Fruit fly (Drosophila melanogaster): ENCODE results near the gene CG42324.

CG42324 gene

dm6 chr3L:3455555-3455939 lies 16.7 kb upstream of the CG42324 start:
- TF ChIP-seq CG1621 (tag; optimal IDR thresholded peaks at IDR 0.05) (no peak), eg (GFP tag; IDR thresholded peaks at IDR 0.05) (no peak), CG6276 (GFP tag; optimal IDR thresholded peaks at IDR 0.05) (no peak), fkh (GFP tag; optimal IDR thresholded peaks at IDR 0.05) (no peak), Blimp-1 (GFP tag; optimal IDR thresholded peaks at IDR 0.05) (no peak), CG8319 (GFP tag; optimal IDR thresholded peaks at IDR 0.05) (no peak), CG11762 (GFP tag; optimal IDR thresholded peaks at IDR 0.05; ENCODE audit: insufficient read depth) (no peak)

- TF ChIP-seq Eip75B (GFP tag; optimal IDR thresholded peaks at IDR 0.05), result no peak
- no peak for TF ChIP-seq net (GFP tag; optimal IDR thresholded peaks at IDR 0.05)
- TF ChIP-seq pdm3 (GFP tag; optimal IDR thresholded peaks at IDR 0.05), result no peak
- TF ChIP-seq CG8119 (GFP tag; IDR thresholded peaks at IDR 0.05), result no peak
- TF ChIP-seq CG9139 (GFP tag; optimal IDR thresholded peaks at IDR 0.05), result no peak
- TF ChIP-seq vri (GFP tag; optimal IDR thresholded peaks at IDR 0.05), result no peak
- TF ChIP-seq Eip78C (GFP tag), result no peak
- no peak for TF ChIP-seq CG16779 (tag; optimal IDR thresholded peaks at IDR 0.05)
- TF ChIP-seq CG6808 (GFP tag; optimal IDR thresholded peaks at IDR 0.05), result no peak
- no peak for TF ChIP-seq CG32006 (GFP tag; optimal IDR thresholded peaks at IDR 0.05)
- TF ChIP-seq fd59A (GFP tag; optimal IDR thresholded peaks at IDR 0.05), result no peak
- TF ChIP-seq Smox (GFP tag; optimal IDR thresholded peaks at IDR 0.05), result no peak
- TF ChIP-seq OdsH (GFP tag; optimal IDR thresholded peaks at IDR 0.05), result no peak
- no peak for TF ChIP-seq topi (GFP tag; optimal IDR thresholded peaks at IDR 0.05)
- no peak for TF ChIP-seq Blimp-1 (GFP tag; optimal IDR thresholded peaks at IDR 0.05)
Measured at dm6 chr3L:3456009-3456566, 16.2 kb upstream of the CG42324 start.

DNA sequence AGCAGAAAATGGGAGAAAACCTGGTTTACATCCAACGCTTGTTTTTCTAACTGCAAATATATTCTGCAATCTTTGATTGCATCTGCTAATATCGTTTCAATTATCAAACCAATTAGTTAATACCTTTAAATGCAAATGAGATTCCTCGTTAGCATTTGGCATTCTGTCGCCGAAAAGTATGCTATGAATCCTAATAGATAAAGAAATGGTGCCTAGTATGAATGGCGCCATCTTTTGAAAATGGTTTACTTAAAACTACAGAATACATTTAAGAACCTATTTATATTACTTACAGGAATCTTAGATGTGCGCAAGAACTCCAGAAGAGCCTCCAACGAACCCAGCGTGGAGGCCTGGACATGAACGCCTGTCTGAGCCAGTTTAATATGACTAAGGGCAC lies 15.3 kb upstream of the CG42324 start:
- TF ChIP-seq topi (GFP tag; optimal IDR thresholded peaks at IDR 0.05) (no peak), CG6808 (GFP tag; optimal IDR thresholded peaks at IDR 0.05) (peak; percentile 52)

DNA sequence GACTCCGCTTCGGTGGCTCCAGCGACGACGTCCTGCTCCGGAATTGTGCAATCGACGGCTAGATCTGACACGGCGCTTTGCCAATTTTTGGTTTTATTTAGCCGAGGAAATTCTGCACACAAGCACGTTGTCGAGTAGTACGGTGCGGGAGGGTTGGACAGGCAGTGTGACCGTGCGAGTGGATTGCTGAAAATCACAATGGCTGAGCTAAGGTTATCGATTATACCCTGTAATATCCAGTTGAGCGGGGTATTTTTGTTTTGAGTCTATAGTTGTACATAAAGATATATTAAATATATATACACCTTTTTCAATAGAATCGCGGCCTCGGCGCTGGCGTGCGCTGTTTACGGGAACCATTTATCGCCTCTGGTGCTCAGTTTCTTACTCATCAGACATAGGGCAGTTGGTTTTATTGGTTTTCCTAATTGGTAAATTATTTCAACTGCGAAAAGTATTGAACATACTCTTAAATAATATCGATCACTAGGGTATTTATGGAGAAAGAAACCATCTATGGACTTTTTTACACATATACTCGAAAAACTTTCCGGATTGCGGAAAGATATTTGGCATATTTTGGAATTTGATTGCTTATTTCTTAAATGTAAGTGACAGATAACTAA lies 11.7 kb upstream of the CG42324 start, which contains the start of gene eIF5B:
Gene eIF5B (minus strand): TSS at position 576 of the 626 bp plus-strand sequence.
- no peak for TF ChIP-seq Hr38 (GFP tag; optimal IDR thresholded peaks at IDR 0.05)
- TF ChIP-seq CG4318 (GFP tag; optimal IDR thresholded peaks at IDR 0.05), result peak; percentile 74
- peak; percentile 78 for TF ChIP-seq CG10631 (GFP tag; optimal IDR thresholded peaks at IDR 0.05)
- TF ChIP-seq Sox14 (GFP tag; optimal IDR thresholded peaks at IDR 0.05), result peak; percentile 81
- peak; percentile 83 for TF ChIP-seq CG8632 (GFP tag; optimal IDR thresholded peaks at IDR 0.05)
- TF ChIP-seq Met (GFP tag; optimal IDR thresholded peaks at IDR 0.05), result peak; percentile 82
- TF ChIP-seq esn (GFP tag; optimal IDR thresholded peaks at IDR 0.05), result peak; percentile 85
- peak; percentile 88 for TF ChIP-seq eg (GFP tag; IDR thresholded peaks at IDR 0.05)
- peak; percentile 74 for TF ChIP-seq CG11902 (GFP tag; optimal IDR thresholded peaks at IDR 0.05)
- peak; percentile 81 for TF ChIP-seq achi (GFP tag; optimal IDR thresholded peaks at IDR 0.05)
- peak; percentile 63 to 79 for TF ChIP-seq ss (GFP tag; optimal IDR thresholded peaks at IDR 0.05)
- TF ChIP-seq vri (GFP tag; optimal IDR thresholded peaks at IDR 0.05), result no peak
- peak; percentile 76 for TF ChIP-seq CG3919 (GFP tag; optimal IDR thresholded peaks at IDR 0.05)
- TF ChIP-seq CG11762 (GFP tag; optimal IDR thresholded peaks at IDR 0.05; ENCODE audit: insufficient read depth), result peak; percentile 62
- no peak for TF ChIP-seq CG9139 (GFP tag; optimal IDR thresholded peaks at IDR 0.05)
- TF ChIP-seq Blimp-1 (GFP tag; optimal IDR thresholded peaks at IDR 0.05), result no peak
- TF ChIP-seq CG6276 (GFP tag; optimal IDR thresholded peaks at IDR 0.05), result peak; percentile 51
- peak; percentile 42 for TF ChIP-seq CG16779 (tag; optimal IDR thresholded peaks at IDR 0.05)
- peak; percentile 60 for TF ChIP-seq CG10669 (GFP tag; optimal IDR thresholded peaks at IDR 0.05)
- TF ChIP-seq OdsH (GFP tag; optimal IDR thresholded peaks at IDR 0.05), result peak; percentile 86
- TF ChIP-seq svp (GFP tag), result no peak
- peak; percentile 65 for TF ChIP-seq topi (GFP tag; optimal IDR thresholded peaks at IDR 0.05)
- peak; percentile 90 for TF ChIP-seq Eip78C (GFP tag)
- TF ChIP-seq Sox102F (GFP tag; optimal IDR thresholded peaks at IDR 0.05), result peak; percentile 80
- peak; percentile 34 for TF ChIP-seq CG7368 (GFP tag; optimal IDR thresholded peaks at IDR 0.05)
- no peak for TF ChIP-seq fd85E (GFP tag; optimal IDR thresholded peaks at IDR 0.05)
- TF ChIP-seq CG31627 (GFP tag; optimal IDR thresholded peaks at IDR 0.05), result peak; percentile 78
- TF ChIP-seq CG8319 (GFP tag; optimal IDR thresholded peaks at IDR 0.05), result peak; percentile 59
- TF ChIP-seq fd59A (GFP tag; optimal IDR thresholded peaks at IDR 0.05), result peak; percentile 74
- TF ChIP-seq dac (GFP tag; optimal IDR thresholded peaks at IDR 0.05), result peak; percentile 58
- no peak for TF ChIP-seq CG6808 (GFP tag; optimal IDR thresholded peaks at IDR 0.05)
- TF ChIP-seq CG6854 (GFP tag; optimal IDR thresholded peaks at IDR 0.05), result peak; percentile 50
- peak; percentile 77 for TF ChIP-seq CG6792 (GFP tag; optimal IDR thresholded peaks at IDR 0.05)
- TF ChIP-seq CG8119 (GFP tag; IDR thresholded peaks at IDR 0.05), result peak; percentile 83
- TF ChIP-seq Hr39 (GFP tag; optimal IDR thresholded peaks at IDR 0.05), result peak; percentile 83
